Fruit fly (Drosophila melanogaster) Kc167 (cell line): ENCODE measurements around the gene Sec10.

Source experiments
- Sin3A ChIP-seq: fragments of >200 bp; optimal IDR thresholded peaks from 2 replicates; lab custom pipeline; 2018; ENCODE audit warnings: missing external identifiers
- h ChIP-seq: fragments of >200 bp; optimal IDR thresholded peaks from 3 replicates; lab custom pipeline; 2018; ENCODE audit warnings: missing external identifiers
- insv ChIP-seq: fragments of >200 bp; optimal IDR thresholded peaks from 3 replicates; lab custom pipeline; 2018; ENCODE audit warnings: missing external identifiers
- psq ChIP-seq: fragments of >200 bp; optimal IDR thresholded peaks from 2 replicates; lab custom pipeline; 2017; ENCODE audit warnings: missing external identifiers

DNA sequence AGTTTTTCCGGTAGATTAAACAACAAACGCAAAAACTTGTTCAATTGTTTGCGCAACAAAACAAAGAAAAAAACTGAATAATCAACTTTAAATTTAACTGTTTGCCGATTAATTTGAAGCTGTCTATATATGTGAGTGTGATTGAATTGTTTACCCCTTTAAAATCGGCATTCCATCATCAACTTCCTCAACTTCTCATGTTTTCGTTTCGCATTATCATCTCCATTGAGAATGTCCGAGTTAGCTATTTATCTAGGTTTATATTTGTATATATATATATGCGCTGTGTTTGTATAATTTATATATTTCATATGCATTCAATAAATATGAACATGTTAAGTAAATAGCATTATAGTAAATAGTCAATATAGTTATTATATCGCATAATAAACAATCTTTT is 32.2 kb upstream of the Sec10 start:
- TF ChIP-seq Sin3A (lab: Kevin White, UChicago) (no peak), psq (lab: Kevin White, UChicago) (no peak), h (lab: Kevin White, UChicago) (no peak), insv (no peak)
